1 fruit fly cellular context compared by ENCODE assay signal in genomic region chr3L:7903489-7904150, dm6.
TF ChIP-seq lines count a peak whose summit lies in the region.

No protein-coding gene starts in this region.

TF ChIP-seq in whole organism, embryonic, 481 proteins besides CTCF, POLR2A, EP300 and RAD21 (continued from another document and continues in another):
- TF ChIP-seq crp (GFP tag; optimal IDR thresholded peaks at IDR 0.05; lab: Kevin White, UChicago) (peak in 1 of 2 experiments; percentile 31), GATAe (GFP tag; conservative IDR thresholded peaks at IDR 0.05; lab: Robert Waterston, UW) (0 out of 2 replicates have a peak, but pooled peaks have one; percentile 25), disco-r (GFP tag; optimal IDR thresholded peaks at IDR 0.05; lab: Kevin White, UChicago) (peak; percentile 49), Mrtf (GFP tag; IDR thresholded peaks at IDR 0.05; lab: Robert Waterston, UW) (peak; percentile 72; the same call in 2 of the 3 replicates), scrt (GFP tag; optimal IDR thresholded peaks at IDR 0.05; lab: Kevin White, UChicago) (peak; percentile 70), cg (GFP tag; optimal IDR thresholded peaks at IDR 0.05; lab: Kevin White, UChicago) (no peak), nerfin-2 (GFP tag; IDR thresholded peaks at IDR 0.05; lab: Robert Waterston, UW; ENCODE audit: partially characterized antibody) (no peak), CG12299 (tag; optimal IDR thresholded peaks at IDR 0.05; lab: Kevin White, UChicago) (peak; percentile 78), psq (GFP tag; optimal IDR thresholded peaks at IDR 0.05; lab: Kevin White, UChicago) (peak; percentile 64), CG16813 (GFP tag; IDR thresholded peaks at IDR 0.05; lab: Robert Waterston, UW; ENCODE audit: partially characterized antibody) (no peak), CG10979 (tag; optimal IDR thresholded peaks at IDR 0.05; lab: Kevin White, UChicago) (peak; percentile 93), sima (GFP tag; optimal IDR thresholded peaks at IDR 0.05; lab: Kevin White, UChicago) (peak; percentile 63), HmgD (GFP tag; optimal IDR thresholded peaks at IDR 0.05; lab: Kevin White, UChicago) (peak; percentile 41), hkb (optimal IDR thresholded peaks at IDR 0.05; lab: Kevin White, UChicago) (no peak), hkb (GFP tag; IDR thresholded peaks at IDR 0.05; lab: Robert Waterston, UW) (peak; percentile 86), CG31365 (tag; optimal IDR thresholded peaks at IDR 0.05; lab: Kevin White, UChicago) (peak; percentile 60), Dbx (GFP tag; IDR thresholded peaks at IDR 0.05; lab: Robert Waterston, UW) (peak; percentile 59), Deaf1 (tag; optimal IDR thresholded peaks at IDR 0.05; lab: Kevin White, UChicago) (peak; percentile 61), CG18599 (GFP tag; optimal IDR thresholded peaks at IDR 0.05; lab: Kevin White, UChicago) (peak; percentile 79), Hr51 (GFP tag; optimal IDR thresholded peaks at IDR 0.05; lab: Kevin White, UChicago) (peak in 1 of 2 experiments; percentile 54), Sox100B (GFP tag; optimal IDR thresholded peaks at IDR 0.05; lab: Kevin White, UChicago) (peak; percentile 85), CG13424 (tag; optimal IDR thresholded peaks at IDR 0.05; lab: Kevin White, UChicago) (peak; percentile 90), CG14014 (GFP tag; IDR thresholded peaks at IDR 0.05; lab: Robert Waterston, UW) (peak; percentile 77), dm (GFP tag; optimal IDR thresholded peaks at IDR 0.05; lab: Kevin White, UChicago) (peak; percentile 76), Fer2 (tag; optimal IDR thresholded peaks at IDR 0.05; lab: Kevin White, UChicago) (peak; percentile 67), CG15269 (tag; optimal IDR thresholded peaks at IDR 0.05; lab: Kevin White, UChicago) (peak; percentile 85), jumu (GFP tag; optimal IDR thresholded peaks at IDR 0.05; lab: Kevin White, UChicago) (peak; percentile 67), CG6689 (GFP tag; IDR thresholded peaks at IDR 0.05; lab: Robert Waterston, UW) (peak; percentile 83), dimm (GFP tag; IDR thresholded peaks at IDR 0.05; lab: Robert Waterston, UW) (peak; percentile 71), lola (GFP tag; optimal IDR thresholded peaks at IDR 0.05; lab: Kevin White, UChicago) (peak in 1 of 3 experiments; percentile 89), CG10321 (GFP tag; IDR thresholded peaks at IDR 0.05; lab: Robert Waterston, UW) (peak; percentile 42; the same call in 1 of the 2 replicates), Opbp (GFP tag; IDR thresholded peaks at IDR 0.05; lab: Robert Waterston, UW; ENCODE audit: partially characterized antibody) (0 out of 3 replicates have a peak, but pooled peaks have one; percentile 6), insv (GFP tag; optimal IDR thresholded peaks at IDR 0.05; lab: Kevin White, UChicago) (peak in 1 of 2 experiments; percentile 8), kah (GFP tag; optimal IDR thresholded peaks at IDR 0.05; lab: Kevin White, UChicago) (peak; percentile 75), caup (GFP tag; optimal IDR thresholded peaks at IDR 0.05; lab: Kevin White, UChicago; ENCODE audit: severe bottlenecking) (peak; percentile 68), bsh (GFP tag; optimal IDR thresholded peaks at IDR 0.05; lab: Kevin White, UChicago) (peak; percentile 40 to 96), CG7357 (GFP tag; IDR thresholded peaks at IDR 0.05; lab: Robert Waterston, UW) (peak; percentile 72; the same call in 2 of the 3 replicates), lbe (GFP tag; optimal IDR thresholded peaks at IDR 0.05; lab: Kevin White, UChicago) (no peak), corto (GFP tag; optimal IDR thresholded peaks at IDR 0.05; lab: Kevin White, UChicago) (no peak), gsb-n (tag; optimal IDR thresholded peaks at IDR 0.05; lab: Kevin White, UChicago) (peak; percentile 90), ab (GFP tag; optimal IDR thresholded peaks at IDR 0.05; lab: Kevin White, UChicago) (no peak), HLH54F (GFP tag; optimal IDR thresholded peaks at IDR 0.05; lab: Kevin White, UChicago) (peak; percentile 72), CG7963 (GFP tag; IDR thresholded peaks at IDR 0.05; lab: Robert Waterston, UW; ENCODE audit: partially characterized antibody) (no peak), pan (optimal IDR thresholded peaks at IDR 0.05; lab: Kevin White, UChicago) (no peak), pan (GFP tag; optimal IDR thresholded peaks at IDR 0.05 in 1 of 2, IDR thresholded peaks at IDR 0.05 in 1 of 2) (peak in 1 of 2 experiments; percentile 76), CG11695 (GFP tag; IDR thresholded peaks at IDR 0.05; lab: Robert Waterston, UW) (peak; percentile 77; the same call in 2 of the 3 replicates), chif (GFP tag; optimal IDR thresholded peaks at IDR 0.05; lab: Kevin White, UChicago) (peak; percentile 87 to 89), CG12769 (tag; optimal IDR thresholded peaks at IDR 0.05; lab: Kevin White, UChicago) (peak; percentile 90), CG3838 (GFP tag; optimal IDR thresholded peaks at IDR 0.05; lab: Kevin White, UChicago) (peak; percentile 75), H2.0 (GFP tag; IDR thresholded peaks at IDR 0.05; lab: Robert Waterston, UW) (peak; percentile 74), CG1233 (GFP tag; optimal IDR thresholded peaks at IDR 0.05; lab: Kevin White, UChicago) (peak; percentile 78), E2f1 (GFP tag; IDR thresholded peaks at IDR 0.05; lab: Robert Waterston, UW) (peak; percentile 86), maf-S (GFP tag; optimal IDR thresholded peaks at IDR 0.05; lab: Kevin White, UChicago) (peak; percentile 67), CG13123 (GFP tag; optimal IDR thresholded peaks at IDR 0.05; lab: Kevin White, UChicago) (peak; percentile 77), CG34422 (GFP tag; IDR thresholded peaks at IDR 0.05; lab: Robert Waterston, UW) (peak; percentile 74), Doc2 (GFP tag; IDR thresholded peaks at IDR 0.05; lab: Robert Waterston, UW) (no peak), B-H2 (GFP tag; optimal IDR thresholded peaks at IDR 0.05; lab: Kevin White, UChicago) (peak; percentile 50), CG32532 (GFP tag; IDR thresholded peaks at IDR 0.05; lab: Robert Waterston, UW) (peak; percentile 86), CG13894 (tag; optimal IDR thresholded peaks at IDR 0.05; lab: Kevin White, UChicago) (no peak), CG9215 (GFP tag; IDR thresholded peaks at IDR 0.05; lab: Robert Waterston, UW) (peak; percentile 56; the same call in 1 of the 2 replicates), Chrac-16 (GFP tag; optimal IDR thresholded peaks at IDR 0.05; lab: Kevin White, UChicago) (peak; percentile 78), so (GFP tag; IDR thresholded peaks at IDR 0.05; lab: Robert Waterston, UW) (peak; percentile 82; the same call in 2 of the 3 replicates), prd (optimal IDR thresholded peaks at IDR 0.05; lab: Kevin White, UChicago) (no peak), prd (GFP tag; IDR thresholded peaks at IDR 0.05; lab: Robert Waterston, UW) (peak; percentile 89), CG11398 (GFP tag; optimal IDR thresholded peaks at IDR 0.05; lab: Kevin White, UChicago) (peak; percentile 79), chn (GFP tag; optimal IDR thresholded peaks at IDR 0.05; lab: Kevin White, UChicago) (peak; percentile 76), E2f2 (GFP tag; IDR thresholded peaks at IDR 0.05; lab: Robert Waterston, UW) (peak; percentile 61; the same call in 1 of the 2 replicates), Camta (GFP tag; optimal IDR thresholded peaks at IDR 0.05; lab: Kevin White, UChicago) (peak; percentile 92), Ssrp (tag; optimal IDR thresholded peaks at IDR 0.05; lab: Kevin White, UChicago) (peak; percentile 88), zfh2 (GFP tag; optimal IDR thresholded peaks at IDR 0.05; lab: Kevin White, UChicago) (peak; percentile 60), CG17385 (GFP tag; optimal IDR thresholded peaks at IDR 0.05; lab: Kevin White, UChicago) (peak; percentile 82), CG13296 (GFP tag; optimal IDR thresholded peaks at IDR 0.05; lab: Kevin White, UChicago) (peak; percentile 58), CG30020 (tag; optimal IDR thresholded peaks at IDR 0.05; lab: Kevin White, UChicago) (no peak), Lim3 (GFP tag; IDR thresholded peaks at IDR 0.05; lab: Robert Waterston, UW) (0 out of 2 replicates have a peak, but pooled peaks have one; percentile 51), CG4854 (GFP tag; optimal IDR thresholded peaks at IDR 0.05; lab: Kevin White, UChicago) (peak; percentile 83), zf30C (GFP tag; optimal IDR thresholded peaks at IDR 0.05; lab: Kevin White, UChicago) (peak; percentile 56), Six4 (GFP tag; optimal IDR thresholded peaks at IDR 0.05; lab: Kevin White, UChicago) (peak; percentile 83), HLH4C (GFP tag; IDR thresholded peaks at IDR 0.05; lab: Robert Waterston, UW; ENCODE audit: partially characterized antibody) (no peak), luna (GFP tag; optimal IDR thresholded peaks at IDR 0.05; lab: Kevin White, UChicago) (peak; percentile 43), CG10209 (GFP tag; optimal IDR thresholded peaks at IDR 0.05; lab: Kevin White, UChicago) (peak; percentile 87), gsb (GFP tag; IDR thresholded peaks at IDR 0.05; lab: Robert Waterston, UW) (0 out of 2 replicates have a peak, but pooled peaks have one; percentile 15), CG10267 (tag; optimal IDR thresholded peaks at IDR 0.05; lab: Kevin White, UChicago) (peak; percentile 85), abd-A (tag; optimal IDR thresholded peaks at IDR 0.05; lab: Kevin White, UChicago) (no peak), CG34224 (GFP tag; IDR thresholded peaks at IDR 0.05; lab: Robert Waterston, UW; ENCODE audit: partially characterized antibody) (0 out of 3 replicates have a peak, but pooled peaks have one; percentile 6), CG11093 (GFP tag; IDR thresholded peaks at IDR 0.05; lab: Robert Waterston, UW) (peak; percentile 69; the same call in 2 of the 3 replicates), ro (GFP tag; IDR thresholded peaks at IDR 0.05; lab: Robert Waterston, UW) (peak; percentile 65), zfh1 (GFP tag; IDR thresholded peaks at IDR 0.05; lab: Robert Waterston, UW) (peak; percentile 92), bbx (GFP tag; IDR thresholded peaks at IDR 0.05; lab: Robert Waterston, UW; ENCODE audit: partially characterized antibody) (no peak), CG18262 (tag; optimal IDR thresholded peaks at IDR 0.05; lab: Kevin White, UChicago) (peak; percentile 93), Gsc (GFP tag; IDR thresholded peaks at IDR 0.05; lab: Robert Waterston, UW) (no peak), CG11456 (GFP tag; IDR thresholded peaks at IDR 0.05; lab: Robert Waterston, UW) (peak; percentile 79), CG5180 (GFP tag; optimal IDR thresholded peaks at IDR 0.05; lab: Kevin White, UChicago) (peak; percentile 70), Hmr (GFP tag; optimal IDR thresholded peaks at IDR 0.05; lab: Kevin White, UChicago) (peak; percentile 60), sug (tag; optimal IDR thresholded peaks at IDR 0.05; lab: Kevin White, UChicago) (no peak), tin (GFP tag; optimal IDR thresholded peaks at IDR 0.05; lab: Kevin White, UChicago) (peak; percentile 82), CG17829 (tag; optimal IDR thresholded peaks at IDR 0.05; lab: Kevin White, UChicago) (peak; percentile 94), CG31441 (GFP tag; IDR thresholded peaks at IDR 0.05; lab: Robert Waterston, UW) (peak; percentile 90), jing (GFP tag; optimal IDR thresholded peaks at IDR 0.05; lab: Kevin White, UChicago) (peak; percentile 58), Ravus (GFP tag; IDR thresholded peaks at IDR 0.05; lab: Robert Waterston, UW) (no peak; the same call in 1 of the 2 replicates), CG1024 (GFP tag; IDR thresholded peaks at IDR 0.05; lab: Robert Waterston, UW) (peak; percentile 82), croc (GFP tag; conservative IDR thresholded peaks at IDR 0.05; lab: Robert Waterston, UW) (peak; percentile 86), CG17361 (GFP tag; IDR thresholded peaks at IDR 0.05; lab: Robert Waterston, UW) (peak; percentile 92), Dad (GFP tag; optimal IDR thresholded peaks at IDR 0.05; lab: Kevin White, UChicago) (peak; percentile 73), CG8281 (tag; optimal IDR thresholded peaks at IDR 0.05; lab: Kevin White, UChicago) (peak; percentile 83), CG1529 (GFP tag; optimal IDR thresholded peaks at IDR 0.05; lab: Kevin White, UChicago) (peak; percentile 85), CG13624 (GFP tag; optimal IDR thresholded peaks at IDR 0.05; lab: Kevin White, UChicago) (peak; percentile 86), CG12744 (GFP tag; optimal IDR thresholded peaks at IDR 0.05; lab: Kevin White, UChicago) (peak; percentile 71), Xbp1 (GFP tag; optimal IDR thresholded peaks at IDR 0.05; lab: Kevin White, UChicago) (peak; percentile 86), run (tag; optimal IDR thresholded peaks at IDR 0.05; lab: Kevin White, UChicago) (peak; percentile 43), sisA (GFP tag; IDR thresholded peaks at IDR 0.05; lab: Robert Waterston, UW) (peak; percentile 83), CG8359 (GFP tag; optimal IDR thresholded peaks at IDR 0.05; lab: Kevin White, UChicago; ENCODE audit: borderline replicate concordance) (peak; percentile 78), slou (GFP tag; optimal IDR thresholded peaks at IDR 0.05; lab: Kevin White, UChicago) (peak; percentile 4), tll (GFP tag; optimal IDR thresholded peaks at IDR 0.05; lab: Kevin White, UChicago) (no peak), lov (optimal IDR thresholded peaks at IDR 0.05; lab: Kevin White, UChicago) (no peak), lov (GFP tag; IDR thresholded peaks at IDR 0.05; lab: Robert Waterston, UW) (0 out of 3 replicates have a peak, but pooled peaks have one; percentile 71), az2 (GFP tag; optimal IDR thresholded peaks at IDR 0.05; lab: Kevin White, UChicago) (peak; percentile 86), Aef1 (GFP tag; IDR thresholded peaks at IDR 0.05; lab: Robert Waterston, UW) (peak; percentile 70), CG4328 (GFP tag; optimal IDR thresholded peaks at IDR 0.05; lab: Kevin White, UChicago) (peak; percentile 77), fd3F (GFP tag; optimal IDR thresholded peaks at IDR 0.05; lab: Kevin White, UChicago) (peak; percentile 57), vnd (GFP tag; IDR thresholded peaks at IDR 0.05; lab: Robert Waterston, UW; ENCODE audit: partially characterized antibody) (no peak), Side (GFP tag; optimal IDR thresholded peaks at IDR 0.05; lab: Kevin White, UChicago) (peak; percentile 81), CG8765 (GFP tag; IDR thresholded peaks at IDR 0.05; lab: Robert Waterston, UW) (0 out of 2 replicates have a peak, but pooled peaks have one; percentile 16), BEAF-32 (GFP tag; optimal IDR thresholded peaks at IDR 0.05; lab: Kevin White, UChicago) (no peak), sna (GFP tag; IDR thresholded peaks at IDR 0.05; lab: Robert Waterston, UW; ENCODE audit: partially characterized antibody) (no peak), ham (GFP tag; IDR thresholded peaks at IDR 0.05; lab: Robert Waterston, UW) (0 out of 2 replicates have a peak, but pooled peaks have one; percentile 25), Eip74EF (GFP tag; optimal IDR thresholded peaks at IDR 0.05; lab: Kevin White, UChicago) (peak in 1 of 2 experiments; percentile 91)
